Worm (Caenorhabditis elegans) whole organism, young adult: Measurements from ENCODE around the gene clec-47.
A peak's percentile ranks its signal among the peaks of the same experiment; 100 is the strongest.

Source experiments
- C06A6.2 ChIP-seq: fragments of 200-800 bp; sonication (Bioruptor generic); conservative IDR thresholded peaks from 2 replicates; pipeline ENCODE4 v1.3.6; 2022; ENCODE audit warnings: missing genetic modification characterization, missing compliant biosample characterization
- F33H1.4 ChIP-seq: fragments of 200-800 bp; sonication (Bioruptor generic); IDR thresholded peaks from 2 replicates; pipeline ENCODE4 v1.3.6; 2022; ENCODE audit warnings: missing genetic modification reagents, missing genetic modification characterization, missing compliant biosample characterization
- F39B2.1 ChIP-seq: fragments of 200-800 bp; sonication (Bioruptor generic); IDR thresholded peaks from 2 replicates; pipeline ENCODE4 v1.3.6; 2022; ENCODE audit warnings: missing genetic modification reagents, missing genetic modification characterization, missing compliant biosample characterization
- F49E8.2 ChIP-seq: sonication (generic microtip); optimal IDR thresholded peaks from 3 replicates; lab custom pipeline; 2017; ENCODE audit warnings: missing genetic modification characterization, mild to moderate bottlenecking, missing compliant biosample characterization, antibody characterized with exemption, moderate library complexity; ENCODE audit not compliant: insufficient read depth
- F55B11.4 ChIP-seq: sonication (generic microtip); optimal IDR thresholded peaks from 2 replicates; lab custom pipeline; 2016; ENCODE audit warnings: missing compliant biosample characterization, missing genetic modification characterization, borderline replicate concordance; ENCODE audit not compliant: insufficient read depth
- T07F8.4 ChIP-seq: sonication (generic microtip); optimal IDR thresholded peaks from 2 replicates; lab custom pipeline; 2016; ENCODE audit warnings: mild to moderate bottlenecking, missing genetic modification characterization, moderate library complexity, missing compliant biosample characterization
- Y53F4B.3 ChIP-seq: fragments of 200-800 bp; sonication (Bioruptor generic); IDR thresholded peaks from 2 replicates; pipeline ENCODE4 v1.3.6; 2022; ENCODE audit warnings: missing genetic modification reagents, missing genetic modification characterization, missing compliant biosample characterization
- Y67H2A.10 ChIP-seq: fragments of 200-800 bp; sonication (Bioruptor generic); conservative IDR thresholded peaks from 2 replicates; pipeline ENCODE4 v1.3.6; 2022; ENCODE audit warnings: missing genetic modification reagents, missing genetic modification characterization, missing compliant biosample characterization
- Y79H2A.3 ChIP-seq: fragments of 200-800 bp; sonication (Bioruptor generic); conservative IDR thresholded peaks from 2 replicates; pipeline ENCODE4 v1.3.6; 2022; ENCODE audit warnings: missing genetic modification reagents, missing genetic modification characterization, missing compliant biosample characterization
- akir-1 ChIP-seq: fragments of 200-800 bp; sonication (Bioruptor generic); optimal IDR thresholded peaks from 2 replicates; lab custom pipeline; 2018; ENCODE audit warnings: mild to moderate bottlenecking, missing genetic modification characterization, moderate library complexity, missing compliant biosample characterization
- ama-1 ChIP-seq, 3 experiments: fragments of 150-350 bp in 1 of 3; sonication (generic microtip) in 2 of 3; optimal IDR thresholded peaks; 2 replicates each; lab custom pipeline; 2014 to 2018; ENCODE audit warnings: missing biosample characterization in 2 of 3, missing genetic modification characterization in 2 of 3, missing genetic modification reagents in 2 of 3
- aptf-2 ChIP-seq: fragments of 200-800 bp; sonication (Bioruptor generic); conservative IDR thresholded peaks from 2 replicates; pipeline ENCODE4 v1.3.6; 2022; ENCODE audit warnings: missing genetic modification reagents, missing genetic modification characterization, missing compliant biosample characterization
- ccch-3 ChIP-seq: fragments of 200-800 bp; sonication (Bioruptor generic); optimal IDR thresholded peaks from 2 replicates; lab custom pipeline; 2018; ENCODE audit warnings: mild to moderate bottlenecking, missing genetic modification characterization, missing compliant biosample characterization
- ceh-27 ChIP-seq: fragments of 200-800 bp; sonication (Bioruptor generic); optimal IDR thresholded peaks from 2 replicates; lab custom pipeline; 2018; ENCODE audit warnings: mild to moderate bottlenecking, missing genetic modification characterization, moderate library complexity, missing compliant biosample characterization
- ceh-58 ChIP-seq: fragments of 200-800 bp; sonication (Bioruptor generic); IDR thresholded peaks from 2 replicates; pipeline ENCODE4 v1.3.6; 2022; ENCODE audit warnings: missing genetic modification characterization, missing compliant biosample characterization
- dpl-1 ChIP-seq: fragments of 150-350 bp; optimal IDR thresholded peaks from 2 replicates; lab custom pipeline; 2014; ENCODE audit warnings: missing biosample characterization, missing genetic modification reagents, missing genetic modification characterization
- egrh-3 ChIP-seq: fragments of 200-800 bp; sonication (Bioruptor generic); IDR thresholded peaks from 2 replicates; pipeline ENCODE4 v1.3.6; 2022; ENCODE audit warnings: missing genetic modification reagents, missing genetic modification characterization, missing compliant biosample characterization
- hlh-12 ChIP-seq: sonication (generic microtip); optimal IDR thresholded peaks from 2 replicates; lab custom pipeline; 2016; ENCODE audit warnings: missing genetic modification characterization, missing compliant biosample characterization
- hmg-20 ChIP-seq: fragments of 200-800 bp; sonication (Bioruptor generic); IDR thresholded peaks from 2 replicates; pipeline ENCODE4 v1.3.6; 2022; ENCODE audit warnings: missing genetic modification reagents, missing genetic modification characterization, missing compliant biosample characterization
- hrde-1 ChIP-seq: sonication (generic microtip); optimal IDR thresholded peaks from 2 replicates; lab custom pipeline; 2016; ENCODE audit warnings: missing genetic modification characterization, mild to moderate bottlenecking, missing compliant biosample characterization, moderate library complexity, missing genotype, missing genetic modification reagents, borderline replicate concordance
- lag-1 ChIP-seq: fragments of 200-800 bp; sonication (Bioruptor generic); IDR thresholded peaks from 2 replicates; pipeline ENCODE4 v1.3.6; 2022; ENCODE audit warnings: missing genetic modification reagents, missing genetic modification characterization, missing compliant biosample characterization
- let-526 ChIP-seq: fragments of 200-800 bp; sonication (Bioruptor generic); IDR thresholded peaks from 2 replicates; pipeline ENCODE4 v1.3.6; 2022; ENCODE audit warnings: missing genetic modification reagents, missing genetic modification characterization, missing compliant biosample characterization
- let-607 ChIP-seq, 2 experiments: fragments of 200-800 bp in 1 of 2; sonication (Bioruptor generic) in 1 of 2; sonication (generic microtip) in 1 of 2; optimal IDR thresholded peaks; 2 replicates each; lab custom pipeline; 2016 to 2018; ENCODE audit warnings: mild to moderate bottlenecking in 2 of 2, missing compliant biosample characterization in 2 of 2, missing genetic modification characterization in 2 of 2, moderate library complexity in 2 of 2, missing genotype in 1 of 2
- lin-35 ChIP-seq, 3 experiments: fragments of 150-350 bp in 2 of 3; sonication (generic microtip) in 1 of 3; optimal IDR thresholded peaks; 2 replicates each; lab custom pipeline; 2014 to 2018; ENCODE audit warnings: missing biosample characterization in 3 of 3, missing genetic modification characterization in 3 of 3, missing genetic modification reagents in 3 of 3
- lin-40 ChIP-seq: sonication (generic microtip); optimal IDR thresholded peaks from 2 replicates; lab custom pipeline; 2016; ENCODE audit warnings: missing genetic modification characterization, mild to moderate bottlenecking, missing compliant biosample characterization, missing genotype, missing genetic modification reagents
- lin-54 ChIP-seq: fragments of 200-800 bp; sonication (Bioruptor generic); optimal IDR thresholded peaks from 2 replicates; lab custom pipeline; 2018; ENCODE audit warnings: mild to moderate bottlenecking, missing genetic modification characterization, missing compliant biosample characterization
- lir-1 ChIP-seq: fragments of 200-800 bp; sonication (Bioruptor generic); conservative IDR thresholded peaks from 2 replicates; pipeline ENCODE4 v1.3.6; 2022; ENCODE audit warnings: missing genetic modification reagents, missing genetic modification characterization, missing compliant biosample characterization
- lsl-1 ChIP-seq: fragments of 200-800 bp; sonication (Bioruptor generic); optimal IDR thresholded peaks from 2 replicates; lab custom pipeline; 2018; ENCODE audit warnings: mild to moderate bottlenecking, missing genetic modification characterization, moderate library complexity, missing compliant biosample characterization
- lsy-27 ChIP-seq: sonication (generic microtip); optimal IDR thresholded peaks from 2 replicates; lab custom pipeline; 2017; ENCODE audit warnings: missing genetic modification characterization, mild to moderate bottlenecking, missing compliant biosample characterization, antibody characterized with exemption, missing genotype, borderline replicate concordance; ENCODE audit not compliant: insufficient read depth
- madf-10 ChIP-seq: sonication (generic microtip); optimal IDR thresholded peaks from 2 replicates; lab custom pipeline; 2016; ENCODE audit warnings: mild to moderate bottlenecking, missing genetic modification characterization, missing compliant biosample characterization
- mes-4 ChIP-seq: sonication (generic microtip); optimal IDR thresholded peaks from 2 replicates; lab custom pipeline; 2016; ENCODE audit warnings: missing genotype, missing genetic modification characterization, missing compliant biosample characterization
- nhr-120 ChIP-seq: fragments of 200-800 bp; sonication (Bioruptor generic); IDR thresholded peaks from 2 replicates; pipeline ENCODE4 v1.3.6; 2022; ENCODE audit warnings: missing genetic modification characterization, missing compliant biosample characterization
- nhr-27 ChIP-seq: fragments of 200-800 bp; sonication (Bioruptor generic); optimal IDR thresholded peaks from 2 replicates; lab custom pipeline; 2018; ENCODE audit warnings: mild to moderate bottlenecking, missing genetic modification characterization, moderate library complexity, missing compliant biosample characterization
- nhr-80 ChIP-seq: sonication (generic microtip); optimal IDR thresholded peaks from 2 replicates; lab custom pipeline; 2016; ENCODE audit warnings: missing genetic modification characterization, missing compliant biosample characterization
- rcor-1 ChIP-seq: fragments of 200-800 bp; sonication (Bioruptor generic); IDR thresholded peaks from 2 replicates; pipeline ENCODE4 v1.3.6; 2022; ENCODE audit warnings: missing genetic modification reagents, missing genetic modification characterization, missing compliant biosample characterization
- repo-1 ChIP-seq: sonication (generic microtip); optimal IDR thresholded peaks from 2 replicates; lab custom pipeline; 2017; ENCODE audit warnings: mild to moderate bottlenecking, missing genetic modification characterization, missing compliant biosample characterization
- rpc-1 ChIP-seq, 2 experiments: fragments of 150-350 bp in 1 of 2; sonication (generic microtip) in 1 of 2; optimal IDR thresholded peaks; 2 replicates each; lab custom pipeline; 2014 to 2018; ENCODE audit warnings: missing biosample characterization in 1 of 2, missing genetic modification characterization in 1 of 2, missing genetic modification reagents in 1 of 2, missing genotype in 1 of 2
- snpc-4 ChIP-seq, 5 experiments: fragments of 150-350 bp in 1 of 5; sonication (generic microtip) in 4 of 5; optimal IDR thresholded peaks; 2 replicates each; lab custom pipeline; 2014 to 2018; ENCODE audit warnings: missing genetic modification characterization in 5 of 5, missing biosample characterization in 3 of 5, antibody characterized with exemption in 2 of 5, mild to moderate bottlenecking in 2 of 5, missing compliant biosample characterization in 2 of 5, missing genotype in 2 of 5, moderate library complexity in 2 of 5, missing genetic modification reagents in 1 of 5
- unc-130 ChIP-seq: sonication (generic microtip); optimal IDR thresholded peaks from 2 replicates; lab custom pipeline; 2016; ENCODE audit warnings: missing genetic modification reagents, missing genetic modification characterization, missing compliant biosample characterization
- xnd-1 ChIP-seq: sonication (generic microtip); optimal IDR thresholded peaks from 2 replicates; lab custom pipeline; 2016; ENCODE audit warnings: missing genotype, missing genetic modification reagents, missing genetic modification characterization, missing compliant biosample characterization
- zfh-2 ChIP-seq: fragments of 200-800 bp; sonication (Bioruptor generic); conservative IDR thresholded peaks from 2 replicates; pipeline ENCODE4 v1.3.6; 2022; ENCODE audit warnings: missing genetic modification reagents, missing genetic modification characterization, missing compliant biosample characterization
- zim-3 ChIP-seq: sonication (generic microtip); optimal IDR thresholded peaks from 2 replicates; lab custom pipeline; 2017; ENCODE audit warnings: mild to moderate bottlenecking, missing genetic modification characterization, moderate library complexity, missing compliant biosample characterization
- ztf-18 ChIP-seq: sonication (generic microtip); optimal IDR thresholded peaks from 2 replicates; lab custom pipeline; 2016; ENCODE audit warnings: missing genotype, mild to moderate bottlenecking, missing genetic modification characterization, missing compliant biosample characterization
- ztf-3 ChIP-seq: fragments of 200-800 bp; sonication (Bioruptor generic); optimal IDR thresholded peaks from 2 replicates; lab custom pipeline; 2018; ENCODE audit warnings: mild to moderate bottlenecking, missing genetic modification characterization, missing compliant biosample characterization

clec-47 gene

DNA sequence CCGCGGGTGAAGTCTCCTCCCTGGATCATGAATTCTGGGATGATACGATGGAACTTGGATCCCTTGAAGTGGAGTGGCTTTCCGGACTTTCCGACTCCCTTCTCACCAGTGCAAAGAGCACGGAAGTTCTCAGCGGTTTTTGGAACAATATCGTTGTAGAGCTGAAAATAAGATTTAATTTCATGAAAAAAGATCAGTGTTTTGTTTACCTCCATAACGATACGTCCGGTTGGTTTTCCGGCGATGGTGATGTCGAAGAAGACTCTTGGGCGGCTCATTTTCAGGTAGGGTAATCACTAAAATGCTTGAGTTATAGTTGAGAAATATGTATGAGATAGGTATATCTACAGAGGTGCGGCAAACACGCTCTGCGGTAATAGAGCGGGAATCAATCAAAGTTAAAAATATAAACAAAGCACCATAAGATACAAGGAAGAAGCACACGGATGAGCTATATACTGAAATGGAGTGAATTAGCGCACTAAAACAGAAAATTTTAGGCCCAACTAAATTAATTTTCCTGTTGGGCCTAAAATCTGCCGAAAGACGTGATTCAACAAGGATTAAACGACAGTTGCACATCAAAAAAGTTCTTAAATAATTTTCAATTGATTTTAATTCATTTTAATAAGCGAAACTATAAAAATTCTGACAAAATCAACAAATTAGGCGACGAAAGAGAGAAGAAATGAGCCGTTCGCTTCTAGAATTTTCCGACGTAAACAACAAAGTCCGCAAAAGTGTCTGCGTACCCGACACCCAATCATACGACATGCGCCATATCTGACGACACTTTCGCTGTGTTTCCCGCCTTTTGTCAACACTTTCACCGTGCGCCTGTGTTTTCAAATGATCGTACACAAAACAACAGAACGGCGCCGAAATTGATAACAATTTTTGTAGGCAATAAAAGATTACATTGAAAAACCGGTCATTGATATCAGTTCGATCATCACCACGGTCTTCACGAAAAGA is 11.8 kb downstream of the clec-47 start, which contains the start of the genes cyn-7 and bath-36 (continued):
- TF ChIP-seq repo-1 (tag; lab: Kevin White, UChicago) (peak; percentile 14), Y53F4B.3 (GFP tag; lab: Robert Waterston, UW) (no peak), ama-1 (optimal IDR thresholded peaks at IDR 0.05; lab: Kevin White, UChicago) (no peak), ama-1 (GFP tag; optimal IDR thresholded peaks at IDR 0.05; lab: Kevin White, UChicago) (no peak), let-607 (tag; optimal IDR thresholded peaks at IDR 0.05; lab: Kevin White, UChicago) (peak in 1 of 2 experiments; percentile 63), hrde-1 (no peak), nhr-120 (no peak), dpl-1 (GFP tag; lab: Kevin White, UChicago) (peak; percentile 52), xnd-1 (tag; lab: Kevin White, UChicago) (peak; percentile 65), ztf-3 (GFP tag; lab: Kevin White, UChicago) (no peak), lin-54 (GFP tag; lab: Kevin White, UChicago) (peak; percentile 83), ceh-27 (GFP tag; lab: Kevin White, UChicago) (no peak), unc-130 (GFP tag; lab: Kevin White, UChicago) (no peak), lin-35 (GFP tag; optimal IDR thresholded peaks at IDR 0.05; lab: Kevin White, UChicago) (peak in 1 of 3 experiments; percentile 66), lsl-1 (GFP tag; lab: Kevin White, UChicago) (peak; percentile 49), F49E8.2 (peak; percentile 15), hlh-12 (tag; lab: Kevin White, UChicago) (no peak), T07F8.4 (tag; lab: Kevin White, UChicago) (no peak), F33H1.4 (GFP tag; lab: Robert Waterston, UW) (peak; percentile 56), nhr-27 (tag; lab: Kevin White, UChicago) (no peak), egrh-3 (GFP tag; lab: Robert Waterston, UW) (no peak), hmg-20 (GFP tag; lab: Robert Waterston, UW) (no peak), zim-3 (no peak), akir-1 (no peak), lag-1 (GFP tag; lab: Robert Waterston, UW) (no peak), F55B11.4 (tag; lab: Kevin White, UChicago) (no peak), madf-10 (tag; lab: Kevin White, UChicago) (peak; percentile 8), lsy-27 (tag; lab: Kevin White, UChicago) (no peak), ceh-58 (GFP tag; lab: Robert Waterston, UW) (no peak), ccch-3 (GFP tag; lab: Kevin White, UChicago) (no peak), let-526 (GFP tag; lab: Robert Waterston, UW) (no peak), rpc-1 (optimal IDR thresholded peaks at IDR 0.05; lab: Kevin White, UChicago) (peak; percentile 28), rpc-1 (tag; optimal IDR thresholded peaks at IDR 0.05; lab: Kevin White, UChicago) (no peak), mes-4 (no peak), lin-40 (tag; lab: Kevin White, UChicago) (peak; percentile 85), C06A6.2 (0 out of 2 replicates have a peak, but pooled peaks have one; percentile 31), nhr-80 (peak; percentile 80), Y67H2A.10 (GFP tag; lab: Robert Waterston, UW) (0 out of 2 replicates have a peak, but pooled peaks have one; percentile 29), snpc-4 (GFP tag; optimal IDR thresholded peaks at IDR 0.05; lab: Kevin White, UChicago) (no peak), snpc-4 (tag; optimal IDR thresholded peaks at IDR 0.05; lab: Kevin White, UChicago) (peak in 2 of 4 experiments; percentile 68 to 71), ztf-18 (tag; lab: Kevin White, UChicago) (no peak), F39B2.1 (no peak), zfh-2 (no peak), lir-1 (peak; percentile 70), aptf-2 (no peak), rcor-1 (GFP tag; lab: Robert Waterston, UW) (peak; percentile 58), Y79H2A.3 (no peak)
